Worm (Caenorhabditis elegans) whole organism, late embryonic: Measurements from ENCODE around the gene B0554.2.

ENCODE experiments used
- F13H6.1 ChIP-seq: sonication (generic microtip); optimal IDR thresholded peaks from 2 replicates; lab custom pipeline; 2016; ENCODE audit warnings: missing genetic modification characterization, missing compliant biosample characterization
- ama-1 ChIP-seq: fragments of 150-350 bp; optimal IDR thresholded peaks from 2 replicates; lab custom pipeline; 2014
- dve-1 ChIP-seq: sonication (generic microtip); optimal IDR thresholded peaks from 2 replicates; lab custom pipeline; 2017; ENCODE audit warnings: antibody characterized with exemption, mild to moderate bottlenecking, missing genetic modification characterization, missing compliant biosample characterization
- hlh-13 ChIP-seq: fragments of 200-800 bp; sonication (Bioruptor generic); optimal IDR thresholded peaks from 2 replicates; lab custom pipeline; 2018; ENCODE audit warnings: mild to moderate bottlenecking, missing genetic modification characterization, missing compliant biosample characterization
- lin-11 ChIP-seq: fragments of 200-800 bp; sonication (Bioruptor generic); optimal IDR thresholded peaks from 2 replicates; lab custom pipeline; 2018; ENCODE audit warnings: mild to moderate bottlenecking, missing genetic modification characterization, missing compliant biosample characterization
- tbx-2 ChIP-seq: sonication (generic microtip); optimal IDR thresholded peaks from 2 replicates; lab custom pipeline; 2016; ENCODE audit warnings: missing genetic modification characterization, missing compliant biosample characterization
- unc-55 ChIP-seq: sonication (generic microtip); optimal IDR thresholded peaks from 2 replicates; lab custom pipeline; 2017; ENCODE audit warnings: missing biosample characterization, missing genetic modification reagents, missing genetic modification characterization

- no peak for TF ChIP-seq F13H6.1 (tag; lab: Kevin White, UChicago)
- TF ChIP-seq ama-1 (lab: Kevin White, UChicago), result no peak
- no peak for TF ChIP-seq tbx-2
- no peak for TF ChIP-seq unc-55 (GFP tag; lab: Kevin White, UChicago)
- no peak for TF ChIP-seq lin-11
- no peak for TF ChIP-seq dve-1
- no peak for TF ChIP-seq hlh-13 (GFP tag; lab: Kevin White, UChicago)
These were observed 50.4 kb downstream of the B0554.2 start, which contains the start of gene nhr-212 for ce11 chrV:484285-484890.
